Worm (Caenorhabditis elegans) whole organism, dauer: ENCODE data around the gene gcy-13.
"Not testable (repeated sequence)": the region's sequence is repeated elsewhere in the genome, so short reads cannot be mapped to it uniquely, and the experiment has no call there.

Experiments
- unc-62 ChIP-seq: sonication (generic microtip); optimal IDR thresholded peaks from 2 replicates; lab custom pipeline; 2017; ENCODE audit warnings: missing biosample characterization, missing genetic modification reagents, missing genetic modification characterization

The gcy-13 gene

ce11 chrV:12400677-12401236 is 31.4 kb upstream of the gcy-13 start, which contains the start of the genes K01D12.20 and miga-1:
Gene K01D12.20 (minus strand): TSS chrV:12400814.
Gene miga-1 (minus strand): TSS chrV:12400859.
- TF ChIP-seq unc-62 = no peak

ce11 chrV:12397545-12397944 is 28.2 kb upstream of the gcy-13 start, which contains the start of gene K01D12.5:
Gene K01D12.5 (plus strand): TSS chrV:12397845.
- no peak for TF ChIP-seq unc-62

DNA sequence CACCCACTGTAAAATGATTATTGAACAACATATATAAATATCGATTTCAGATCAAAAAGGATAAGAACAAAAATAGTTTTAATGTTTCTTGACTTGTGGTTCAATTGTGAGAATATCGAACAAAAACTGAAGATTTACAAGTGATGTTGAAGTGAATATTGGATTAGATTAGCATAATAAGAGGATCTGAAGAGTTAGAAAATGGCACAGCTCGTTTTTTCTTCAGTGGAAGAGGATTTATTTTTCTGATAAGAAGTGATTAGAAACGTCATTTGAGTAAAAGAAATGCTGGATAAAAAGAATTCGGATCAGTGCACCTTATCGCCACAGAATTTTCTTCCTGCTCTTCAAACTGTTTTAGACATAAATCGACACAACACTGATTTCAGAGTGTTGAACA is 26.4 kb upstream of the gcy-13 start, which contains the start of gene twk-14:
Gene twk-14, minus strand, starts transcription at position 8 of the 400 bp plus-strand sequence.
- TF ChIP-seq unc-62 = no peak

DNA sequence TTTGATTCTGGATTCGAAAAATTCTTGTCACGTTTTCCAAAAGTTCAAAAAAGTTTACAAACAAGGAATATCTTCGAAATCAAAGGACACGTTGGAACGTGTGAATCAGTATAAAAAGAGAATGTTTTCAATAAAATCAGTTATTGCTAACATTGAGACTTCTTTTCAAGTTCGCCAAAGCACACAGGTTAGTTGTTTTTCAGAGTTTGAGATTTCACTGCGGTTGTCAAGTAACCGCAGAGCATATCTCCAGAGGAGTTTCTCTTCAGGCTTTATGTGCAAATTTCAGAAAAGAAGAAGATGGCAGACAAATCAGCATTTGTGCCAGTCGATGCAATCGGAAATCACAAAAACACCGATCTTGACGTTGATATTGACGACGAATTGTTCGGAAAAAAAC is 16.8 kb upstream of the gcy-13 start, which contains the start of gene K01D12.15:
Gene K01D12.15, plus strand, starts transcription at position 301 of the 400 bp plus-strand sequence.
- TF ChIP-seq unc-62 = no peak

ce11 chrV:12377256-12377655 is 7.9 kb upstream of the gcy-13 start, which contains the start of gene K01D12.1:
Gene K01D12.1 (plus strand): TSS chrV:12377556.
- TF ChIP-seq unc-62 = no peak

- TF ChIP-seq unc-62 = not testable (repeated sequence)
Measured at ce11 chrV:12374252-12374651, 4.9 kb upstream of the gcy-13 start, which contains the start of gene F23H12.10. Gene F23H12.10 (minus strand): TSS chrV:12374263.

ce11 chrV:12371386-12371785 is 2.0 kb upstream of the gcy-13 start, which contains the start of gene F23H12.7:
Gene F23H12.7 (plus strand): TSS chrV:12371686.
- no peak for TF ChIP-seq unc-62

ce11 chrV:12365104-12365503 is 4.2 kb downstream of the gcy-13 start, which contains the start of gene fipr-2:
Gene fipr-2 (plus strand): TSS chrV:12365348.
- no peak for TF ChIP-seq unc-62

DNA sequence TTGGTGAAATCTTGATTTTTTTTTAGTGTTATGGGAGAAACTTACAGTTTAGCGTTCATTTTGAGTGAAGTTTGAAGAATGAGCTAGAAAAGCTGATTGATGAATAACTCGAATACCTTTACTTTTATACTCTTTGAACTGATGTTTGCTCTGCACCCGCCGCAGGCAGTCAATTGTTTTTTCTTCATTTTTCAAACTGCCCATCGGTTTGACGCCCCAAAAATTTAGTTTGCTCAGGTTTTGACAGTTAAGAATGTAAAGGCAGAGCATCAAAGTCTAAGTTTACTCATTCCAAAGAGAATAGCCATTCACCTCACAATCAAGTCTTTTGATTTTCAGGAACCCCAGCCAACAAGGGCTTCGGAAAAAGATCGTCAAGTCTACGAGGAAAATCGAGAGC is 7.7 kb downstream of the gcy-13 start, which contains the start of gene fipr-1:
Gene fipr-1, minus strand, starts transcription at position 101 of the 400 bp plus-strand sequence.
- TF ChIP-seq unc-62 = no peak

DNA sequence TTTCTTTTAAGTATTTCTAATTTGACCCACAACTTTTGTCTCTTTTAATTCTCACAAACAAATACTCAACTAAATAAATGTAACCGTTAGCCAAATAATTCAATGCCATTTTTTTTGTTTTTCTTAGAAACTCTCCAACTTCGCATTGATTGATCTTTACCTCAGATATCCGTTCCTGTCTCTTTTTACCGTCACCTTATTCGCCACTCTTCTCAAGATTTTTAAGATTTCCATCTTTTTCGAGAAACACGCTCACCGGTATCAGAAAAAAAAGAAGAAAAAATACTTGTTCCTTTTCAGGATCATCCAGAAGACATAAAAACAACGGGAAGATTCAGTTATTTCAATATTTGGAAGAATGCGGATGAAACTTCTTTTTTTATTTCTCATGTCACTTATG is 11.0 kb downstream of the gcy-13 start, which contains the start of gene F23H12.5:
Gene F23H12.5, plus strand, starts transcription at position 301 of the 400 bp plus-strand sequence.
- no peak for TF ChIP-seq unc-62

DNA sequence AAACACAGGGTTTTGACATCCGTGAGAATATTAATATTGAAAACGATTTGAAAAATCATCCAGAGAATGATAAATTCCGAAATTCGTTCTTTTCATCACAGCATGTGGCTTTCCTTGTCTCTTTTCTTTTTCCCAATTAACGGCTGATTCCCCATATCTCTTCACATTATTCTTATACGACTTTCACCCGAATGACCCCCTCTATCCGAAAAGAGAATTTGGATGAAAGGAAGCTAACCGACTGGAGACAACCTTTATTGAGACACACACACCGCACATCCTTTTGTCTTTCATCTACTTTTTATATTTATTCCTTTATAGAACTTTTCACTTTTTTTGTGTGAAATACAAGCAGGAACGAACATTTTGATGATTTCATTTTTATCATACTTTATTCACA is 11.7 kb downstream of the gcy-13 start:
- no peak for TF ChIP-seq unc-62

DNA sequence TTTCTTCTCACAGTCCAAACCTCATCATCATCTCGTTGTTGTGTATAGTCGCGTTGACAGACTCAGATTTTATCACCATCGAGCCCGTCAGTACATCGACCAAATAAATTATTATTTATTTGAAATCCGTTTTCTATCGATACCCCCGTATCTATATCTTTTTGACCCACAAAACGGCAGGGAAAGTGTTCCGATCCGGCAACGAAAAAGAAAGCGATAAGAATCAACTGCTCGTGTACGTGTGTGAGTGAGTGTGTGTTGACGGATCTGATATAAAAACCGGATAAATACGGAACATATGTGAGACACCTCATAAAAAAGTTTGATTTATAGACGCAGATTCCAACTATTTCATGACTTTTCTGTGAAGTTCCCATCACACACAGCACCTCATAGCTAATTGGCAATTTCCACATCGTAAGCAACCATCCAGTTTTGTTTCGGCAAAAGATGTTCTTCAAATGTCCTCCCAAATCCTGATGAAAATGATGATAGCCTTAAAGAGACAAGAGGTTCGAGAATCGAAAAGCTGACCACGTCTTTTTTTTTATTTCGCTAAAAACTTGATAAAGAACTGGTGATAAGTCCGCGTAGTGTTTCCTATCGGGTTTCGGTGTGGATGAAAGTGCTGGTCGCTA is 15.0 kb downstream of the gcy-13 start:
- TF ChIP-seq unc-62 = no peak

DNA sequence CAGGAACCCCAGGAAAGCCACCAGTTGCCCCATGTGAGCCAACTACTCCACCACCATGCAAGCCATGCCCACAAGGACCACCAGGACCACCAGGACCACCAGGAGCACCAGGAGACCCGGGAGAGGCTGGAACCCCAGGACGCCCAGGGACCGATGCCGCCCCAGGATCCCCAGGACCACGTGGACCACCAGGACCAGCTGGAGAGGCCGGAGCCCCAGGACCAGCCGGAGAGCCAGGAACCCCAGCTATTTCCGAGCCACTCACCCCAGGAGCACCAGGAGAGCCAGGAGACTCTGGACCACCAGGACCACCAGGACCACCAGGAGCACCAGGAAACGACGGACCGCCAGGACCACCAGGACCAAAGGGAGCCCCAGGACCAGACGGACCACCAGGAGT is 15.8 kb downstream of the gcy-13 start:
- TF ChIP-seq unc-62 = no peak

DNA sequence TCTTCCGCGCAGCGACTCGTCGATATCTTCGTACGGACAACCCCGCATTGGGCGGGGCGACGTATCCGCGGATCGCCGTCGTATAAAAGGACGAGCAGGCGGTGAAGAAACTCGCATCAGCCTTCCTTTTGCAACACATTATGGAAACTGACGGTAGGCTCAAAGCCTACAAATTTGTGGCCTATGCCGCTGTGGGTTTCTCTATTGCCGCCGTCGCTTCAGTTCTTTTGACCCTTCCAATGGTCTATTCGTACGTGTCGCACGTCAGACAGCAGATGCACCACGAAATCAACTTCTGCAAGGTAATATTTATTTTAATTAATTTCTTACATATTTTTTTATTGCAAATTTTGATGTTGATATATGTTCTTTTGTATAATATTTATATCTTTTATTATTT is 16.5 kb downstream of the gcy-13 start:
- no peak for TF ChIP-seq unc-62

DNA sequence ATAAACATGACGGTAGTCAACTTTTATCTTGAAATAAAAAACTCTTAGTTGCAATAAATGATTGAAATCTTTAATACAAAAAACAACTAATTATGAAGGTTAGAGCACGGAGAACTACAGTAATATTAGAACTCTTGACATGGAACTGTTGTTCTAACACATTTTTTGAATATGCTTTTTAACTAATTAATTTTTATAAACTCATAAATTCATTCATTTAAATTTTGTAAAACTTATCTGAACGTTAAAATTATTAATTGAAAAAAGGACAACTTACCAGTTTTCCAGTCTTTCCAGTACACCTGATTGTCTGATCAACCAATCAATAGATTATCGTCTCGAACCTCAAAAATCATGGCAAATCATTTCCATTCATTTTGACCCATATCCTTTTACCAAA is 16.9 kb downstream of the gcy-13 start, which contains the start of gene sqt-3:
Gene sqt-3, plus strand, starts transcription at position 301 of the 400 bp plus-strand sequence.
- no peak for TF ChIP-seq unc-62

ce11 chrV:12351842-12352241 is 17.5 kb downstream of the gcy-13 start:
- TF ChIP-seq unc-62 = no peak

DNA sequence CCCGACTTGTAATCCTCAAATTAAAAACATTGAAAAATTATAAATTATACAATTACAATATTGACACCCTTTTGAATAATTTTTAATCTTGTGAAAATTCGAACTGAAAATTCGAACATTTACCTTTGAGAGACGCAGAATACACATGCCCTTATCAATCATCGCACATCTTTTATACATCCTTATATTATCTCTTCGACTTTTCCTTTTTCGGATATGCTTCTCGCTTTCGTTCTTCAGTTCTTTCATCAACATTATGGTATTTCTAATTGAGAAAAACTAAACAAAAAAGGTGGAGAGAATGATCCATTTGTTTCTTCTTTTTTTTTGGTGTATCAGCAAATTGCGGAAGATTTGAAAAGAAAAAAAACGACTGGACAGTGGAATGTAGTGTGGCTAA is 20.0 kb downstream of the gcy-13 start:
- no peak for TF ChIP-seq unc-62

- no peak for TF ChIP-seq unc-62
Measured at ce11 chrV:12347854-12348253, 21.5 kb downstream of the gcy-13 start.
